Worm (Caenorhabditis elegans): Measurements from ENCODE around the gene M01F1.9.

Gene M01F1.9

ce11 chrIII:3470973-3471372, 27.9 kb downstream of the M01F1.9 start:
- TF ChIP-seq B0310.2 (tag; optimal IDR thresholded peaks at IDR 0.05) (no peak), tra-4 (tag; optimal IDR thresholded peaks at IDR 0.05) (no peak), hnd-1 (tag; optimal IDR thresholded peaks at IDR 0.05) (no peak), pes-1 (GFP tag; IDR thresholded peaks at IDR 0.05) (no peak), scrt-1 (GFP tag; IDR thresholded peaks at IDR 0.05) (no peak), tbx-11 (GFP tag; IDR thresholded peaks at IDR 0.05) (no peak), ceh-13 (GFP tag; optimal IDR thresholded peaks at IDR 0.05) (no peak), aly-1 (tag; optimal IDR thresholded peaks at IDR 0.05) (no peak), hmbx-1 (tag; optimal IDR thresholded peaks at IDR 0.05) (no peak), ets-7 (tag; optimal IDR thresholded peaks at IDR 0.05) (no peak), tbx-37 (GFP tag; conservative IDR thresholded peaks at IDR 0.05) (no peak), F13C5.2 (tag; optimal IDR thresholded peaks at IDR 0.05) (no peak), sea-1 (GFP tag; conservative IDR thresholded peaks at IDR 0.05) (no peak), ceh-36 (tag; optimal IDR thresholded peaks at IDR 0.05) (no peak), flt-1 (GFP tag; IDR thresholded peaks at IDR 0.05) (no peak), hmg-4 (GFP tag; optimal IDR thresholded peaks at IDR 0.05) (no peak), ama-1 (optimal IDR thresholded peaks at IDR 0.05) (no peak)

DNA sequence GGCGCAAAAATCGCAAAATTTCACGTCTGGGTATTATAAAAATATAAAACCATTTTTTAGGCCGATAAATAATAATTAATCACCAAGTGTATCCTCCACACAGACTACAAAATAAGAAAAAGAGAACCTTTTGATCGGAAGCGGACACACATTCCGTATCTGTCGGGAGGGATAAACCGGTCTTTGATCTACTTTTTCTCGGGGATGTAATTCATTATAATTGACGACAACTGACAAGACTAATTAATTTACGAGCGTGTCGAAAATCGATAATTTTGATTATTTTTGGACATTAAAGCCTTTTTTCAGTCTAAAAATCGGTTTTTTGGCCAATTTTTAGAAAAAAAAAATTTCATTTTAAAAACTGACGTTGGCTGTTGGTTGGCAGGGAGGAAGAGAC, 28.4 kb downstream of the M01F1.9 start:
- no peak for TF ChIP-seq ceh-36 (tag; optimal IDR thresholded peaks at IDR 0.05)
- TF ChIP-seq tbx-11 (GFP tag; IDR thresholded peaks at IDR 0.05), result no peak
- TF ChIP-seq flt-1 (GFP tag; IDR thresholded peaks at IDR 0.05), result no peak

- TF ChIP-seq ama-1 (optimal IDR thresholded peaks at IDR 0.05) (no peak), hnd-1 (tag; optimal IDR thresholded peaks at IDR 0.05) (no peak), F13C5.2 (tag; optimal IDR thresholded peaks at IDR 0.05) (no peak), B0310.2 (tag; optimal IDR thresholded peaks at IDR 0.05) (no peak), aly-1 (tag; optimal IDR thresholded peaks at IDR 0.05) (no peak), tbx-37 (GFP tag; conservative IDR thresholded peaks at IDR 0.05) (no peak), ceh-13 (GFP tag; optimal IDR thresholded peaks at IDR 0.05) (no peak), scrt-1 (GFP tag; IDR thresholded peaks at IDR 0.05) (no peak), hmg-4 (GFP tag; optimal IDR thresholded peaks at IDR 0.05) (no peak), ceh-36 (tag; optimal IDR thresholded peaks at IDR 0.05) (no peak), flt-1 (GFP tag; IDR thresholded peaks at IDR 0.05) (no peak), pes-1 (GFP tag; IDR thresholded peaks at IDR 0.05) (no peak), ets-7 (tag; optimal IDR thresholded peaks at IDR 0.05) (no peak), tra-4 (tag; optimal IDR thresholded peaks at IDR 0.05) (no peak), hmbx-1 (tag; optimal IDR thresholded peaks at IDR 0.05) (no peak), sea-1 (GFP tag; conservative IDR thresholded peaks at IDR 0.05) (no peak), tbx-11 (GFP tag; IDR thresholded peaks at IDR 0.05) (no peak)
Observed at ce11 chrIII:3469646-3470045, 29.2 kb downstream of the M01F1.9 start, which contains the start of gene smim-14. smim-14 (minus strand) TSS chrIII:3469746.

DNA sequence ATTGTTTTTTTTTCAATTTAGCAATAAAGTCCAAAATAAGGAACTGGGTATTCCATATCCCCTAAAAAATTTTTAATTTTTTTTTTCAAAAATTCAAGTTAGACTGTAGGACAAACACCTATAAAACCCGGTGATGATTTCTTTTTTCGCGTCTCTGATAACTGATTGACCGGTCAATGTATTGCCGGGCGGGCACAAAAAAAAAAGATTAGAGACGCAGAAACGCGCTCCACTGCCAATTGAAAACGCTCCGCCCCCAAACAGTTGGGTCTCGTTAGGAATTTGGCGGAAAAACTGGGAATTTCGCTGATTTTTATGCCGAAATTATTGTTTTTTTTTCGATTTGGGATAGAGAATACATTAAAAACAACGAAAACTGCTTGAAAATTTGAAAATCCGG, 30.5 kb downstream of the M01F1.9 start:
- no peak for TF ChIP-seq tbx-11 (GFP tag; IDR thresholded peaks at IDR 0.05)
- TF ChIP-seq hmg-4 (GFP tag; optimal IDR thresholded peaks at IDR 0.05), result no peak

DNA sequence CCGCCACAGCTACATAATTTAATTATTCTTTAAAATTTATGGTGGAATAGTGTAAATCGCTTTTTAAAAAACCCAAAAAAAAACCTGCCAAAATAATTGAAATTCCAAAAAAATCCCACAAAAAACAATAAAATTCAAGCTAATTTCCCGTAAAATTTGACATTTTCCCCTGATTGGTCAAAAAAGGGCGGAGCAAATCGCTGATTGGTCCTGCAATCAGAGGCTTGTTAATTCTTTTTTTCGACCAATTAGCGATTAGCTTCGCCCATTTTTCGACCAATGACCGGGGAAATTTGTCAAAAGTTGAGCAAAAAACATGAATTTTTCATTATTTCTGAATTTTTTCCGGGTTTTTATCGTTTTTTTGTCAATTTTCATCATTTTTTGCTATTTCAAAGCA, 31.8 kb downstream of the M01F1.9 start:
- TF ChIP-seq aly-1 (tag; optimal IDR thresholded peaks at IDR 0.05), result no peak

- TF ChIP-seq hmbx-1 (tag; optimal IDR thresholded peaks at IDR 0.05), result no peak
- TF ChIP-seq sea-1 (GFP tag; conservative IDR thresholded peaks at IDR 0.05), result no peak
- TF ChIP-seq F13C5.2 (tag; optimal IDR thresholded peaks at IDR 0.05), result no peak
- no peak for TF ChIP-seq aly-1 (tag; optimal IDR thresholded peaks at IDR 0.05)
- no peak for TF ChIP-seq ets-7 (tag; optimal IDR thresholded peaks at IDR 0.05)
- TF ChIP-seq tra-4 (tag; optimal IDR thresholded peaks at IDR 0.05), result no peak
- no peak for TF ChIP-seq tbx-11 (GFP tag; IDR thresholded peaks at IDR 0.05)
- TF ChIP-seq B0310.2 (tag; optimal IDR thresholded peaks at IDR 0.05), result no peak
- no peak for TF ChIP-seq ama-1 (optimal IDR thresholded peaks at IDR 0.05)
- no peak for TF ChIP-seq tbx-37 (GFP tag; conservative IDR thresholded peaks at IDR 0.05)
- no peak for TF ChIP-seq hnd-1 (tag; optimal IDR thresholded peaks at IDR 0.05)
- no peak for TF ChIP-seq flt-1 (GFP tag; IDR thresholded peaks at IDR 0.05)
- TF ChIP-seq scrt-1 (GFP tag; IDR thresholded peaks at IDR 0.05), result no peak
- no peak for TF ChIP-seq ceh-13 (GFP tag; optimal IDR thresholded peaks at IDR 0.05)
- TF ChIP-seq ceh-36 (tag; optimal IDR thresholded peaks at IDR 0.05), result no peak
- no peak for TF ChIP-seq pes-1 (GFP tag; IDR thresholded peaks at IDR 0.05)
- TF ChIP-seq hmg-4 (GFP tag; optimal IDR thresholded peaks at IDR 0.05), result no peak
Observed at ce11 chrIII:3461403-3461802, 37.5 kb downstream of the M01F1.9 start, which contains the start of gene pph-6. pph-6 (plus strand) TSS chrIII:3461703.

DNA sequence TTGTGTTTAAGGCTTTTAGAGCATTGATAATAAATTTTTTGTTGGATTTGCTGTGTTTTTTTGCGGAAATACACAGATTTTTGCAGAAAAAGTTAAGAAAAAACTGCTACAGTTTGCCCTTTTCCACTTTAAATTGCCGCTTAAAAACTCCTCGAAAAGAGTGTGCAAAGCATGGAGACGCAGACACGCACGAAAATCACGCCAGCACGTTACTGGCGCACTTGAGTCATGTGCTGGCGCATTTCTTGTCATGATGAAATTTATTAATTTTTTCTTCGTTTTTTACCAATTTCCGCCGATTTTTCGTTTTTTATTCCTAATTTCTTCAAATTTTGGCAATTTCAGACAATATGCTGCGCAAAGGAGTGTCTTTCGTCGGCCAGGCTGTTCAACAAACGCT, 38.8 kb downstream of the M01F1.9 start, which contains the start of gene C34C12.8:
Gene C34C12.8 (plus strand): TSS at position 346 of the 400 bp plus-strand sequence.
- TF ChIP-seq hmg-4 (GFP tag; optimal IDR thresholded peaks at IDR 0.05), result peak; percentile 56
- TF ChIP-seq tbx-37 (GFP tag; conservative IDR thresholded peaks at IDR 0.05), result 0 out of 2 replicates have a peak, but pooled peaks have one; percentile 30
- no peak for TF ChIP-seq hmbx-1 (tag; optimal IDR thresholded peaks at IDR 0.05)
- no peak for TF ChIP-seq ceh-36 (tag; optimal IDR thresholded peaks at IDR 0.05)
- no peak for TF ChIP-seq scrt-1 (GFP tag; IDR thresholded peaks at IDR 0.05)
- TF ChIP-seq ama-1 (optimal IDR thresholded peaks at IDR 0.05), result no peak
- peak; percentile 72 for TF ChIP-seq F13C5.2 (tag; optimal IDR thresholded peaks at IDR 0.05)
- peak; percentile 46; the same call in 1 of the 2 replicates for TF ChIP-seq flt-1 (GFP tag; IDR thresholded peaks at IDR 0.05)
- peak; percentile 64; the same call in 1 of the 2 replicates for TF ChIP-seq pes-1 (GFP tag; IDR thresholded peaks at IDR 0.05)
- no peak for TF ChIP-seq ceh-13 (GFP tag; optimal IDR thresholded peaks at IDR 0.05)
- no peak for TF ChIP-seq ets-7 (tag; optimal IDR thresholded peaks at IDR 0.05)
- no peak for TF ChIP-seq tra-4 (tag; optimal IDR thresholded peaks at IDR 0.05)
- no peak for TF ChIP-seq tbx-11 (GFP tag; IDR thresholded peaks at IDR 0.05)
- no peak for TF ChIP-seq B0310.2 (tag; optimal IDR thresholded peaks at IDR 0.05)
- no peak for TF ChIP-seq hnd-1 (tag; optimal IDR thresholded peaks at IDR 0.05)
- no peak for TF ChIP-seq aly-1 (tag; optimal IDR thresholded peaks at IDR 0.05)
- peak; percentile 50; the same call in 1 of the 2 replicates for TF ChIP-seq sea-1 (GFP tag; conservative IDR thresholded peaks at IDR 0.05)

- TF ChIP-seq flt-1 (GFP tag; IDR thresholded peaks at IDR 0.05), result no peak
- TF ChIP-seq tbx-11 (GFP tag; IDR thresholded peaks at IDR 0.05), result no peak
- peak; percentile 76 for TF ChIP-seq F13C5.2 (tag; optimal IDR thresholded peaks at IDR 0.05)
- no peak for TF ChIP-seq aly-1 (tag; optimal IDR thresholded peaks at IDR 0.05)
- peak; percentile 51; the same call in 1 of the 2 replicates for TF ChIP-seq pes-1 (GFP tag; IDR thresholded peaks at IDR 0.05)
- TF ChIP-seq hmg-4 (GFP tag; optimal IDR thresholded peaks at IDR 0.05), result peak; percentile 1
Observed at ce11 chrIII:3456226-3456625, 42.6 kb downstream of the M01F1.9 start.
